Worm (Caenorhabditis elegans) whole organism, L3 larva: ENCODE measurements around the gene F28H7.8.

Experiments
- egl-27 ChIP-seq: sonication (generic microtip); optimal IDR thresholded peaks from 4 replicates; lab custom pipeline; 2017; ENCODE audit warnings: missing biosample characterization, missing genetic modification reagents, missing genetic modification characterization
- nhr-11 ChIP-seq: fragments of 150-350 bp; optimal IDR thresholded peaks from 2 replicates; lab custom pipeline; 2014; ENCODE audit warnings: missing biosample characterization, missing genetic modification characterization
- snpc-4 ChIP-seq: fragments of 150-350 bp; optimal IDR thresholded peaks from 2 replicates; lab custom pipeline; 2014; ENCODE audit warnings: missing biosample characterization, missing genetic modification characterization
- unc-62 ChIP-seq: fragments of 150-350 bp; sonication (generic microtip); optimal IDR thresholded peaks from 4 replicates; lab custom pipeline; 2014; ENCODE audit warnings: missing biosample characterization, missing genetic modification reagents, missing genetic modification characterization

- TF ChIP-seq egl-27 (tag; lab: Kevin White, UChicago): no peak
- peak; percentile 1 for TF ChIP-seq unc-62 (GFP tag; lab: Kevin White, UChicago)
- TF ChIP-seq snpc-4 (tag; lab: Kevin White, UChicago): no peak
- TF ChIP-seq nhr-11: peak; percentile 7
Measured at ce11 chrV:10730824-10731416, 27.8 kb upstream of the F28H7.8 start.
